Fruit fly (Drosophila melanogaster): Measurements from ENCODE around the gene Ggt-1.

Gene Ggt-1

DNA sequence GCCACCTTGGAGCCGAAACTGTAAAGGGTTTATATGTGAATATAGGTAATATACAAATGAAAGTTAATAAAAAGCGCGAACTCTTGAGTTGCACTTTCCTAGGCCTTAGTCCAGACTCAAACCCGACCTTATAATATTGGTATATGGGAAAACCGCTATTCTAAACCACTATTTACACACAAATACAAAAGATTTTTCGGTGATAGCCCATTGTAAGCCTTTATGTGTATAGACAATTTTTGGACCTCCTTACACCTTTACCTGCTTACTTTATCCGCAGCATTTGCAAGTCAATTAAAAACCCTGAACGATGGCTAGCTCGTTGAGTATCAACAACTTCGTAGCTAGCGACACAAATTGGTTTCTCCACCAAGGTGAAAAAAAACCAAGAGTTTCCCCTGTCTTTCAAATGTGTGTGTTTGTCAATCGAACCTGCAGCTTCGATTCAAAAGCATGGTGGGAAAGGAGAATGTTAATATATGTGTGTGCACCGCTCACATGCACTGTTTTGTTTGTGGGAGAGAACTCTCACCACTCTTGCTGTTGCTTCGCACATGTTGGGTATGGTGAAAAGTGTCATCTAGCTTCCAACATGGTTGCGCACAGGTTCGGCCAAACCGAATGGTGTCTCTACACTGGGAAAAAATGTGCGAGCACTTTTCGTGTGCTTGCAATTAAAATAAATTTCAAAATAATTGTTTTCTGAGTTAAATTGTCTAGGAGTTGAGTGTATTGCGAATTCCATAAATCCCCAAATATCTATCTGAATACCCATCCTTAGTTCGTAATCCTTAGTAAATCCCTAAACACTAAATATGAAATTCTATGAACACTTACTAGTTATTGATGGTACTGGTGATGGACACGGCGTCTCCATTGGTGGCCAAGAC lies 5.4 kb downstream of the Ggt-1 start (continued):
- TF ChIP-seq CG6654 (GFP tag; optimal IDR thresholded peaks at IDR 0.05) (peak; percentile 53), Fer3 (tag; optimal IDR thresholded peaks at IDR 0.05) (peak; percentile 67), Six4 (GFP tag; optimal IDR thresholded peaks at IDR 0.05) (peak; percentile 79), kni (GFP tag; optimal IDR thresholded peaks at IDR 0.05) (no peak), Lhr (GFP tag; optimal IDR thresholded peaks at IDR 0.05) (peak; percentile 16), CG4404 (GFP tag; IDR thresholded peaks at IDR 0.05) (no peak), nom (GFP tag; optimal IDR thresholded peaks at IDR 0.05) (no peak), CG17912 (GFP tag; optimal IDR thresholded peaks at IDR 0.05) (no peak), CG10147 (GFP tag; optimal IDR thresholded peaks at IDR 0.05) (peak; percentile 68), CG18764 (GFP tag; optimal IDR thresholded peaks at IDR 0.05) (peak; percentile 80), sd (tag; optimal IDR thresholded peaks at IDR 0.05) (no peak), YL-1 (GFP tag; optimal IDR thresholded peaks at IDR 0.05) (no peak), fd102C (GFP tag; optimal IDR thresholded peaks at IDR 0.05) (no peak), CG10321 (GFP tag; IDR thresholded peaks at IDR 0.05) (peak; percentile 37; the same call in 1 of the 2 replicates), NC2α (GFP tag; optimal IDR thresholded peaks at IDR 0.05) (peak; percentile 34), ab (GFP tag; optimal IDR thresholded peaks at IDR 0.05) (no peak), CG17359 (tag; optimal IDR thresholded peaks at IDR 0.05) (peak; percentile 85), CG1603 (tag; optimal IDR thresholded peaks at IDR 0.05) (peak; percentile 87), CG10366 (GFP tag; IDR thresholded peaks at IDR 0.05) (peak; percentile 74), Elba2 (GFP tag; optimal IDR thresholded peaks at IDR 0.05) (no peak), CG8281 (tag; optimal IDR thresholded peaks at IDR 0.05) (no peak), cas (GFP tag; IDR thresholded peaks at IDR 0.05) (peak; percentile 40; the same call in 1 of the 2 replicates), CHES-1-like (GFP tag; optimal IDR thresholded peaks at IDR 0.05) (peak; percentile 62), CG15011 (GFP tag; optimal IDR thresholded peaks at IDR 0.05) (no peak), CG32772 (GFP tag; IDR thresholded peaks at IDR 0.05) (peak; percentile 70), Hsf (GFP tag; optimal IDR thresholded peaks at IDR 0.05) (peak; percentile 85), lilli (GFP tag; optimal IDR thresholded peaks at IDR 0.05) (peak; percentile 81), CG17385 (GFP tag; optimal IDR thresholded peaks at IDR 0.05) (peak; percentile 54), E2f1 (GFP tag; IDR thresholded peaks at IDR 0.05) (peak; percentile 81), CG9727 (GFP tag; optimal IDR thresholded peaks at IDR 0.05) (peak; percentile 79), CG14441 (GFP tag; IDR thresholded peaks at IDR 0.05) (peak; percentile 84), Sry-β (GFP tag; optimal IDR thresholded peaks at IDR 0.05) (no peak), HmgD (GFP tag; optimal IDR thresholded peaks at IDR 0.05) (peak; percentile 19), oc (tag; optimal IDR thresholded peaks at IDR 0.05) (peak; percentile 5), Med (GFP tag) (peak; percentile 97), CG1024 (GFP tag; IDR thresholded peaks at IDR 0.05) (peak; percentile 74), Optix (GFP tag; IDR thresholded peaks at IDR 0.05) (peak; percentile 71; the same call in 2 of the 3 replicates), Mad (GFP tag; optimal IDR thresholded peaks at IDR 0.05) (peak; percentile 59), B-H1 (GFP tag; IDR thresholded peaks at IDR 0.05) (peak; percentile 56; the same call in 2 of the 3 replicates), Camta (GFP tag; optimal IDR thresholded peaks at IDR 0.05) (peak; percentile 64), NC2β (GFP tag; optimal IDR thresholded peaks at IDR 0.05) (peak; percentile 4), chif (GFP tag; optimal IDR thresholded peaks at IDR 0.05) (peak; percentile 63 to 84), CG17612 (GFP tag; IDR thresholded peaks at IDR 0.05) (peak; percentile 54), CG10979 (tag; optimal IDR thresholded peaks at IDR 0.05) (peak; percentile 79), mirr (GFP tag; optimal IDR thresholded peaks at IDR 0.05) (no peak), CG6689 (GFP tag; IDR thresholded peaks at IDR 0.05) (peak; percentile 85), gsb (GFP tag; IDR thresholded peaks at IDR 0.05) (no peak), H15 (GFP tag; IDR thresholded peaks at IDR 0.05) (peak; percentile 58; the same call in 1 of the 3 replicates), zen2 (GFP tag; IDR thresholded peaks at IDR 0.05; ENCODE audit: partially characterized antibody) (no peak)

Measured in whole organism, embryonic.